Fruit fly (Drosophila melanogaster) whole organism, embryonic: ENCODE data around the gene CG7987.

ENCODE experiments used
- Adf1 ChIP-seq: fragments of 200-800 bp; sonication (Bioruptor generic); IDR thresholded peaks from 2 replicates; pipeline ENCODE4 v1.3.6; 2022; ENCODE audit warnings: missing biosample characterization, missing genetic modification characterization
- BEAF-32 ChIP-seq: fragments of 200-800 bp; sonication (Bioruptor generic); optimal IDR thresholded peaks from 3 replicates; lab custom pipeline; 2017; ENCODE audit warnings: missing biosample characterization, missing genetic modification characterization, mild to moderate bottlenecking, moderate library complexity, missing genetic modification reagents
- CG11093 ChIP-seq: fragments of 200-800 bp; sonication (Bioruptor generic); IDR thresholded peaks from 3 replicates; pipeline ENCODE4 v1.3.6; 2022; ENCODE audit warnings: missing biosample characterization, missing genetic modification characterization
- CG11398 ChIP-seq: fragments of 200-800 bp; sonication (Bioruptor generic); optimal IDR thresholded peaks from 2 replicates; lab custom pipeline; 2016; ENCODE audit warnings: missing biosample characterization, missing genetic modification characterization
- CG12071 ChIP-seq: fragments of 200-800 bp; sonication (Bioruptor generic); optimal IDR thresholded peaks from 3 replicates; lab custom pipeline; 2018; ENCODE audit warnings: missing biosample characterization, mild to moderate bottlenecking, missing genetic modification characterization
- CG12236 ChIP-seq: fragments of 200-800 bp; sonication (Bioruptor generic); optimal IDR thresholded peaks from 2 replicates; lab custom pipeline; 2016; ENCODE audit warnings: missing biosample characterization, missing genetic modification characterization
- CG15073 ChIP-seq: fragments of 200-800 bp; sonication (Bioruptor generic); optimal IDR thresholded peaks from 2 replicates; lab custom pipeline; 2016; ENCODE audit warnings: missing biosample characterization, missing genetic modification characterization
- CG15479 ChIP-seq: fragments of 200-800 bp; sonication (Bioruptor generic); optimal IDR thresholded peaks from 3 replicates; lab custom pipeline; 2019; ENCODE audit warnings: missing biosample characterization, mild to moderate bottlenecking, missing genetic modification characterization, moderate library complexity
- CG17186 ChIP-seq: fragments of 200-800 bp; sonication (Bioruptor generic); optimal IDR thresholded peaks from 3 replicates; lab custom pipeline; 2017; ENCODE audit warnings: missing biosample characterization, missing genetic modification reagents, missing genetic modification characterization
- CG2116 ChIP-seq: fragments of 200-800 bp; sonication (Bioruptor generic); optimal IDR thresholded peaks from 3 replicates; lab custom pipeline; 2018; ENCODE audit warnings: missing biosample characterization, mild to moderate bottlenecking, missing genetic modification characterization
- CG31388 ChIP-seq: fragments of 200-800 bp; sonication (Bioruptor generic); optimal IDR thresholded peaks from 2 replicates; lab custom pipeline; 2016; ENCODE audit warnings: missing biosample characterization, missing genetic modification characterization
- CG3838 ChIP-seq: fragments of 200-800 bp; sonication (Bioruptor generic); optimal IDR thresholded peaks from 3 replicates; lab custom pipeline; 2016; ENCODE audit warnings: missing biosample characterization, missing genetic modification characterization
- CG4617 ChIP-seq: fragments of 200-800 bp; sonication (Bioruptor generic); optimal IDR thresholded peaks from 3 replicates; lab custom pipeline; 2016; ENCODE audit warnings: missing biosample characterization, missing genetic modification characterization, borderline replicate concordance
- CG6272 ChIP-seq: fragments of 200-800 bp; sonication (Bioruptor generic); IDR thresholded peaks from 2 replicates; pipeline ENCODE4 v1.3.6; 2022; ENCODE audit warnings: missing biosample characterization, missing genetic modification characterization
- CG6791 ChIP-seq: fragments of 200-800 bp; sonication (Bioruptor generic); IDR thresholded peaks from 3 replicates; pipeline ENCODE4 v1.3.6; 2022; ENCODE audit warnings: missing biosample characterization, missing genetic modification characterization; ENCODE audit not compliant: partially characterized antibody
- CG6854 ChIP-seq: fragments of 200-800 bp; sonication (Bioruptor generic); optimal IDR thresholded peaks from 3 replicates; lab custom pipeline; 2017; ENCODE audit warnings: missing biosample characterization, mild to moderate bottlenecking, missing genetic modification characterization
- CG8478 ChIP-seq: fragments of >200 bp; optimal IDR thresholded peaks from 2 replicates; lab custom pipeline; 2018
- CHES-1-like ChIP-seq: fragments of 200-800 bp; sonication (Bioruptor generic); optimal IDR thresholded peaks from 2 replicates; lab custom pipeline; 2016; ENCODE audit warnings: missing biosample characterization, missing genetic modification characterization
- Dad ChIP-seq: fragments of 200-800 bp; sonication (Bioruptor generic); optimal IDR thresholded peaks from 3 replicates; lab custom pipeline; 2016; ENCODE audit warnings: missing biosample characterization, missing genetic modification characterization
- ERR ChIP-seq: fragments of 200-800 bp; sonication (Bioruptor generic); optimal IDR thresholded peaks from 2 replicates; lab custom pipeline; 2016; ENCODE audit warnings: missing biosample characterization, missing genetic modification characterization
- Fer3 ChIP-seq: fragments of 200-800 bp; sonication (Bioruptor generic); optimal IDR thresholded peaks from 2 replicates; lab custom pipeline; 2018; ENCODE audit warnings: missing biosample characterization, mild to moderate bottlenecking, missing genetic modification characterization, moderate library complexity
- Gug ChIP-seq: fragments of 200-800 bp; sonication (Bioruptor generic); IDR thresholded peaks from 4 replicates; pipeline ENCODE4 v1.3.6; 2022; ENCODE audit warnings: missing biosample characterization, missing genetic modification characterization
- Hsf ChIP-seq: fragments of 200-800 bp; sonication (Bioruptor generic); optimal IDR thresholded peaks from 3 replicates; lab custom pipeline; 2016; ENCODE audit warnings: missing biosample characterization, missing genetic modification characterization
- Lhr ChIP-seq: fragments of 200-800 bp; sonication (Bioruptor generic); optimal IDR thresholded peaks from 3 replicates; lab custom pipeline; 2017; ENCODE audit warnings: mild to moderate bottlenecking, missing biosample characterization, missing genetic modification reagents, missing genetic modification characterization
- Lpt ChIP-seq: fragments of >200 bp; optimal IDR thresholded peaks from 2 replicates; lab custom pipeline; 2018; ENCODE audit warnings: missing biosample characterization, missing genetic modification characterization
- MBD-R2 ChIP-seq: fragments of 200-800 bp; sonication (Bioruptor generic); IDR thresholded peaks from 2 replicates; pipeline ENCODE4 v1.3.6; 2022; ENCODE audit warnings: missing biosample characterization, missing genetic modification characterization
- MTF-1 ChIP-seq: fragments of 200-800 bp; sonication (Bioruptor generic); optimal IDR thresholded peaks from 2 replicates; lab custom pipeline; 2018; ENCODE audit warnings: missing biosample characterization, mild to moderate bottlenecking, missing genetic modification characterization, borderline replicate concordance
- Mad ChIP-seq: fragments of 200-800 bp; sonication (Bioruptor generic); optimal IDR thresholded peaks from 2 replicates; lab custom pipeline; 2016; ENCODE audit warnings: missing biosample characterization, missing genetic modification characterization
- Nf-YA ChIP-seq: fragments of 200-800 bp; sonication (Bioruptor generic); IDR thresholded peaks from 2 replicates; pipeline ENCODE4 v1.3.6; 2022; ENCODE audit warnings: missing biosample characterization, missing genetic modification characterization
- Nf-YC ChIP-seq: fragments of 200-800 bp; optimal IDR thresholded peaks from 3 replicates; lab custom pipeline; 2019; ENCODE audit warnings: missing biosample characterization, mild to moderate bottlenecking, missing genetic modification characterization, moderate library complexity
- NfI ChIP-seq: fragments of 200-800 bp; sonication (Bioruptor generic); optimal IDR thresholded peaks from 3 replicates; lab custom pipeline; 2018; ENCODE audit warnings: missing biosample characterization, mild to moderate bottlenecking, missing genetic modification characterization, moderate library complexity
- Rx ChIP-seq: fragments of 200-800 bp; sonication (Bioruptor generic); IDR thresholded peaks from 2 replicates; pipeline ENCODE4 v1.3.6; 2022; ENCODE audit warnings: missing biosample characterization, missing genetic modification characterization
- Sox102F ChIP-seq: fragments of 200-800 bp; sonication (Bioruptor generic); optimal IDR thresholded peaks from 2 replicates; lab custom pipeline; 2018; ENCODE audit warnings: missing biosample characterization, mild to moderate bottlenecking, missing genetic modification characterization, moderate library complexity
- Usf ChIP-seq: fragments of 200-800 bp; sonication (Bioruptor generic); optimal IDR thresholded peaks from 2 replicates; lab custom pipeline; 2017; ENCODE audit warnings: missing genotype, missing biosample characterization, missing genetic modification characterization
- ab ChIP-seq: fragments of 200-800 bp; sonication (Bioruptor generic); optimal IDR thresholded peaks from 2 replicates; lab custom pipeline; 2016; ENCODE audit warnings: missing biosample characterization, missing genetic modification characterization
- btn ChIP-seq: fragments of 200-800 bp; sonication (Bioruptor generic); optimal IDR thresholded peaks from 2 replicates; lab custom pipeline; 2016; ENCODE audit warnings: missing biosample characterization, missing genetic modification characterization
- dysf ChIP-seq: fragments of 200-800 bp; sonication (Bioruptor generic); IDR thresholded peaks from 3 replicates; pipeline ENCODE4 v1.3.6; 2022; ENCODE audit warnings: missing biosample characterization, missing genetic modification characterization
- exex ChIP-seq: fragments of 200-800 bp; sonication (Bioruptor generic); optimal IDR thresholded peaks from 4 replicates; lab custom pipeline; 2018; ENCODE audit warnings: missing biosample characterization, mild to moderate bottlenecking, missing genetic modification characterization, moderate library complexity
- eyg ChIP-seq: fragments of 200-800 bp; sonication (Bioruptor generic); optimal IDR thresholded peaks from 3 replicates; lab custom pipeline; 2016; ENCODE audit warnings: missing biosample characterization, missing genetic modification characterization
- ftz-f1 ChIP-seq: fragments of 200-800 bp; sonication (Bioruptor generic); optimal IDR thresholded peaks from 2 replicates; lab custom pipeline; 2016; ENCODE audit warnings: missing biosample characterization, missing genetic modification characterization
- fu2 ChIP-seq: fragments of 200-800 bp; sonication (Bioruptor generic); optimal IDR thresholded peaks from 2 replicates; lab custom pipeline; 2016; ENCODE audit warnings: missing biosample characterization, missing genetic modification characterization
- gsb-n ChIP-seq: fragments of 200-800 bp; sonication (Bioruptor generic); optimal IDR thresholded peaks from 3 replicates; lab custom pipeline; 2018; ENCODE audit warnings: missing biosample characterization, mild to moderate bottlenecking, missing genetic modification characterization
- jigr1 ChIP-seq: fragments of 200-800 bp; sonication (Bioruptor generic); IDR thresholded peaks from 3 replicates; pipeline ENCODE4 v1.3.6; 2022; ENCODE audit warnings: missing biosample characterization, missing genetic modification characterization
- lbe ChIP-seq: fragments of 200-800 bp; sonication (Bioruptor generic); optimal IDR thresholded peaks from 2 replicates; lab custom pipeline; 2016; ENCODE audit warnings: missing biosample characterization, mild to moderate bottlenecking, missing genetic modification characterization
- maf-S ChIP-seq: fragments of 200-800 bp; sonication (Bioruptor generic); optimal IDR thresholded peaks from 2 replicates; lab custom pipeline; 2016; ENCODE audit warnings: missing biosample characterization, missing genetic modification characterization
- oc ChIP-seq: fragments of 200-800 bp; sonication (Bioruptor generic); optimal IDR thresholded peaks from 2 replicates; lab custom pipeline; 2018; ENCODE audit warnings: missing biosample characterization, mild to moderate bottlenecking, missing genetic modification characterization, moderate library complexity
- p53 ChIP-seq: fragments of 200-800 bp; sonication (Bioruptor generic); optimal IDR thresholded peaks from 2 replicates; lab custom pipeline; 2016; ENCODE audit warnings: missing biosample characterization, missing genetic modification characterization
- sens ChIP-seq: fragments of 200-800 bp; sonication (Bioruptor generic); peaks from one replicate; lab custom pipeline; 2016; ENCODE audit warnings: missing biosample characterization, missing genetic modification characterization
- slbo ChIP-seq: fragments of 200-800 bp; sonication (Bioruptor generic); IDR thresholded peaks from 2 replicates; pipeline ENCODE4 v1.3.6; 2022; ENCODE audit warnings: missing biosample characterization, missing genetic modification characterization
- slou ChIP-seq: fragments of 200-800 bp; sonication (Bioruptor generic); optimal IDR thresholded peaks from 3 replicates; lab custom pipeline; 2016; ENCODE audit warnings: missing biosample characterization, missing genetic modification characterization
- toy ChIP-seq: fragments of 200-800 bp; sonication (Bioruptor generic); IDR thresholded peaks from 2 replicates; pipeline ENCODE4 v1.3.6; 2022; ENCODE audit warnings: missing biosample characterization, missing genetic modification characterization

The CG7987 gene

dm6 chr3R:14557480-14558354, 18.0 kb downstream of the CG7987 start, which contains the start of gene Pde6 (continued):
- no peak for TF ChIP-seq CG15479 (GFP tag; lab: Kevin White, UChicago)
- no peak for TF ChIP-seq slou (GFP tag; lab: Kevin White, UChicago)
- peak; percentile 16; the same call in 1 of the 2 replicates for TF ChIP-seq Adf1
- peak; percentile 19; the same call in 1 of the 4 replicates for TF ChIP-seq Gug
- no peak for TF ChIP-seq btn (GFP tag; lab: Kevin White, UChicago)
- TF ChIP-seq CG11093 (GFP tag; lab: Robert Waterston, UW), result no peak
- no peak for TF ChIP-seq Rx (GFP tag; lab: Robert Waterston, UW)
- TF ChIP-seq BEAF-32 (GFP tag; lab: Kevin White, UChicago), result no peak
- no peak for TF ChIP-seq slbo
- TF ChIP-seq MBD-R2, result no peak
- TF ChIP-seq CG17186 (GFP tag; lab: Kevin White, UChicago), result no peak
- no peak for TF ChIP-seq Fer3 (tag; lab: Kevin White, UChicago)
- TF ChIP-seq CG8478 (lab: Kevin White, UChicago), result no peak
- no peak for TF ChIP-seq gsb-n (tag; lab: Kevin White, UChicago)
- no peak for TF ChIP-seq ab
- TF ChIP-seq MTF-1 (GFP tag; lab: Kevin White, UChicago), result no peak
- TF ChIP-seq oc, result no peak
- TF ChIP-seq fu2 (GFP tag; lab: Kevin White, UChicago), result no peak
- TF ChIP-seq jigr1, result no peak
- TF ChIP-seq ERR, result no peak
- TF ChIP-seq toy, result no peak
- no peak for TF ChIP-seq p53
- TF ChIP-seq eyg (GFP tag; lab: Kevin White, UChicago), result no peak
- peak; percentile 3 for TF ChIP-seq CG12071 (GFP tag; lab: Kevin White, UChicago)
- no peak for TF ChIP-seq exex
- TF ChIP-seq Usf (GFP tag; lab: Kevin White, UChicago), result no peak
- TF ChIP-seq Hsf (GFP tag; lab: Kevin White, UChicago), result no peak
- TF ChIP-seq Sox102F (GFP tag; lab: Kevin White, UChicago), result no peak
- TF ChIP-seq CHES-1-like (GFP tag; lab: Kevin White, UChicago), result no peak
- no peak for TF ChIP-seq Dad (GFP tag; lab: Kevin White, UChicago)
- no peak for TF ChIP-seq NfI (GFP tag; lab: Kevin White, UChicago)
- TF ChIP-seq CG3838 (GFP tag; lab: Kevin White, UChicago), result no peak
- TF ChIP-seq CG11398 (GFP tag; lab: Kevin White, UChicago), result no peak
- TF ChIP-seq dysf (GFP tag; lab: Robert Waterston, UW), result no peak; the same call in 2 of the 3 replicates
- TF ChIP-seq CG2116 (GFP tag; lab: Kevin White, UChicago), result no peak
- no peak for TF ChIP-seq CG6854 (GFP tag; lab: Kevin White, UChicago)
- TF ChIP-seq maf-S, result no peak
- TF ChIP-seq CG15073, result peak; percentile 32
- TF ChIP-seq ftz-f1 (GFP tag; lab: Kevin White, UChicago), result no peak
- TF ChIP-seq CG6791 (GFP tag; lab: Robert Waterston, UW), result no peak
- peak; percentile 57 for TF ChIP-seq Nf-YA (GFP tag; lab: Robert Waterston, UW)
- TF ChIP-seq Lhr (GFP tag; lab: Kevin White, UChicago), result no peak
- no peak for TF ChIP-seq CG6272
- no peak for TF ChIP-seq Nf-YC (tag; lab: Kevin White, UChicago)
- no peak for TF ChIP-seq lbe
- no peak for TF ChIP-seq sens (GFP tag; lab: Kevin White, UChicago)
- TF ChIP-seq CG12236, result no peak
- no peak for TF ChIP-seq CG4617 (GFP tag; lab: Kevin White, UChicago)
- no peak for TF ChIP-seq Mad (GFP tag; lab: Kevin White, UChicago)
- TF ChIP-seq Lpt (GFP tag; lab: Kevin White, UChicago), result no peak
- TF ChIP-seq CG31388 (GFP tag; lab: Kevin White, UChicago), result no peak
